Fruit fly (Drosophila melanogaster) Kc167 (cell line): Measurements from ENCODE around the gene CG12477.
A peak's percentile ranks its signal among the peaks of the same experiment; 100 is the strongest.

Experiments
- Myc ChIP-seq: fragments of >200 bp; optimal IDR thresholded peaks from 2 replicates; lab custom pipeline; 2017; ENCODE audit warnings: missing external identifiers
- Sin3A ChIP-seq: fragments of >200 bp; optimal IDR thresholded peaks from 2 replicates; lab custom pipeline; 2018; ENCODE audit warnings: missing external identifiers
- h ChIP-seq: fragments of >200 bp; optimal IDR thresholded peaks from 3 replicates; lab custom pipeline; 2018; ENCODE audit warnings: missing external identifiers
- insv ChIP-seq: fragments of >200 bp; optimal IDR thresholded peaks from 3 replicates; lab custom pipeline; 2018; ENCODE audit warnings: missing external identifiers
- psq ChIP-seq: fragments of >200 bp; optimal IDR thresholded peaks from 2 replicates; lab custom pipeline; 2017; ENCODE audit warnings: missing external identifiers
- ttk ChIP-seq: sonication (Bioruptor generic); optimal IDR thresholded peaks from 2 replicates; lab custom pipeline; 2017; ENCODE audit warnings: missing external identifiers

CG12477 gene

DNA sequence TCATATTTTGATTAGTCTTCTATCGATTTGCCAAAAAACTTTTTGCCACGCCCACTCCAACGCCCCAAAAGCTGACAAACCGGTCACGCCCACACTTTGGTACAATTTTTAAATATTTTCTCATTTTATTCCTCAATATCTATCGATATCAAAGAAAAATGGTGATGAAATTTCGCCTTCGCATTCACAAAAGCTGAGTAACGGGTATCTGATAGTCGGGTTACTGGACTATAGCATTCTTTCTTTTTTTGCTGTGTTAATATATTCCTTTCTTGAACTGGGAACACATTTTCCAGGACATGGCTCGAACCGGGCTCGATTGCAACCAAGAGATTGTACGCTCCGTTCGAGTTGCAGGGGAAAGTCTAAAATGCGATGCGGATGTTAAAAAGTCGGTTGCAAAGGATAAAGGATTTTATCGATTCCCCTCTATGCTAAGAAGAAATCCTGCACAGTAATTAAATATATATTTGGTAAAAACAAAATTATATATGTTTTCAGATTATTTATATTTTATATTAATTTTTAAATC, 19.9 kb upstream of the CG12477 start:
- TF ChIP-seq psq (lab: Kevin White, UChicago) (no peak), h (lab: Kevin White, UChicago) (no peak), Myc (lab: Kevin White, UChicago) (no peak), insv (lab: Kevin White, UChicago) (no peak), Sin3A (lab: Kevin White, UChicago) (no peak), ttk (no peak)

DNA sequence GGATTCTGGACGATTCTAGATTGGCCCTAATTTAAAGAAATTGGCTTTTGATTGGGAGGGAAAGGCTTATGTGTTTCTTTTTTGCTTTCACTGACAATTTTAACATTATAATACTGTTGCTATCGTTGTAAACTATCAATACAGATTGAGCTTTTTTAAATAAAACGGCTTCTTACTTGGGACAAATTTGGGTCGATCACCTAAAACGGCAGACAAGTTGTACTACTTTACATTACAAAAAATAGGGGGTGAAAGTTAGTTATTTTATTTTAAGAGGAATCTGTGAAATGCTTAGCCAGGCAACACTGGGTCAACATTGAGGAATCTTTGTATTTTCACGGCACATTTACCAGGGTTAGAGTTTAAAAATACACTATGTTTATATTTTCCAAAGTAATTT, 24.8 kb downstream of the CG12477 start, which contains the start of gene Dic4:
Gene Dic4, minus strand, starts transcription at position 101 of the 400 bp plus-strand sequence.
- TF ChIP-seq Myc (lab: Kevin White, UChicago) (no peak), psq (lab: Kevin White, UChicago) (no peak), insv (lab: Kevin White, UChicago) (no peak), ttk (no peak), Sin3A (lab: Kevin White, UChicago) (no peak), h (lab: Kevin White, UChicago) (no peak)

DNA sequence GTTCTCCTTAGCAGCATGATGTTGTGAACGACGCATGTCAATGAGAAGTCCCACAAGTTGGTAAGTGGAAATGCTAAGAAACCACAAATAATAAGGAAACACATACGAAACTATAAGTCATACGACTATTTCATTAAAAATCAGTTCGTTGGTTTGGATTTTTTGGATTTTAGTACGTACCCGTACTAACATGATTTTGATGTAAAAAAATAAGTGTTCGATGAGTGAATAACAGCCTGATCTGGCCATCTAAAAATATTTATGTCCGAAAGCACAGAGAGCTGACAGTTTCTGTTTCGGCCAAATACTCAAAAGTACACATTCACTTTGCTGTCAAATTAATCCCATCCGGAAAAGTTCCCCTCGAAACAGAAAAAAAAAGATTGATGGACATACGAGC, 29.2 kb downstream of the CG12477 start, which contains the start of gene CG6893:
Gene CG6893, plus strand, starts transcription at position 301 of the 400 bp plus-strand sequence.
- no peak for TF ChIP-seq Myc (lab: Kevin White, UChicago)
- TF ChIP-seq ttk: no peak
- TF ChIP-seq insv (lab: Kevin White, UChicago): no peak
- TF ChIP-seq h (lab: Kevin White, UChicago): no peak
- no peak for TF ChIP-seq psq (lab: Kevin White, UChicago)
- no peak for TF ChIP-seq Sin3A (lab: Kevin White, UChicago)

DNA sequence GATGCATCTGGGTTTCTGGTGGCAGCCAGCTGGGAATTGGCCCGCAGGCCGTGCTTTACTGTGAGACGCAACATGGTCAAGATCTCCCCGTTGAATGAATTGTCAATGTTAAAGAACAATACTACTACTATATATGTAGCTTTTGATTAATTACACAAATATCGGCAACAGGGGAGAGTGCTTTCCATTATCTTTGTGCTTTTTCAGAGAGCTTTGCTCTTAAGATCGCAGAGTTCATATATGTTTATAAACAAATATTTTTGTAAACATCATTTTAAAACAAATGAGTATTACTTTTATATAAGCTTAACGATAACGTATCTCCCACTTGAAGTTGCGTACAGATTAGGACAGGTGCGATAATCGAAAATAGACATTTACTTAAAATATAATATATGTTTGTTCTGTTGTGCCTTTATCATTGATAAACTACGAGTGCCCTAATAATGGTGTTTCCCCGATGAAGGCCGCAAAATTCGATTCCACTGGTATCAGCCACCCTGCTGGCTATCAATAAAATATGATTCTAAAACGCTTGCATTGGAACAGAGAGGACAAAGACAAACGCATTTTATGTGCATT, 36.8 kb downstream of the CG12477 start, which contains the start of gene Cyp12c1:
Gene Cyp12c1, minus strand, starts transcription at position 100 of the 582 bp plus-strand sequence.
- TF ChIP-seq Sin3A (lab: Kevin White, UChicago) (no peak), insv (lab: Kevin White, UChicago) (no peak), Myc (lab: Kevin White, UChicago) (no peak), ttk (no peak), psq (lab: Kevin White, UChicago) (no peak), h (lab: Kevin White, UChicago) (no peak)

DNA sequence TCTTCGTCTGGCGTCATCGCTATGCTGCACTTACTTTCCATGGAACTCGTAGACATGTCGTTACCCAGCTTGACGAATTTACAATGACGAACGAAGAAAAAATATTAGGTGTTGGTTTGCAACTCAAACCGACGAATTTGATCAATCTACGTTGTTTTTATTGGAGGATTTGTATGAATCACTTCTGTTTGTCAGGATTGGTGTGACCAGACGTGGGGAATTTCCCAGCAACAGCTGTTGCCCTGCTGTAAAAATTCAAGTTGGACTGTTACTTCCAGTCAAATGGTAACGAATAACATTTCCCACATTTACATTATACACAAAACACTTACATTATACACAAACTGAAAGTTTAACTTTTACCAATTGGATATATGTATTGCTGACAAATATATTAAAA, 39.2 kb downstream of the CG12477 start, which contains the start of gene Chmp1:
Gene Chmp1, minus strand, starts transcription at position 216 of the 400 bp plus-strand sequence.
- no peak for TF ChIP-seq h (lab: Kevin White, UChicago)
- TF ChIP-seq Sin3A (lab: Kevin White, UChicago): no peak

DNA sequence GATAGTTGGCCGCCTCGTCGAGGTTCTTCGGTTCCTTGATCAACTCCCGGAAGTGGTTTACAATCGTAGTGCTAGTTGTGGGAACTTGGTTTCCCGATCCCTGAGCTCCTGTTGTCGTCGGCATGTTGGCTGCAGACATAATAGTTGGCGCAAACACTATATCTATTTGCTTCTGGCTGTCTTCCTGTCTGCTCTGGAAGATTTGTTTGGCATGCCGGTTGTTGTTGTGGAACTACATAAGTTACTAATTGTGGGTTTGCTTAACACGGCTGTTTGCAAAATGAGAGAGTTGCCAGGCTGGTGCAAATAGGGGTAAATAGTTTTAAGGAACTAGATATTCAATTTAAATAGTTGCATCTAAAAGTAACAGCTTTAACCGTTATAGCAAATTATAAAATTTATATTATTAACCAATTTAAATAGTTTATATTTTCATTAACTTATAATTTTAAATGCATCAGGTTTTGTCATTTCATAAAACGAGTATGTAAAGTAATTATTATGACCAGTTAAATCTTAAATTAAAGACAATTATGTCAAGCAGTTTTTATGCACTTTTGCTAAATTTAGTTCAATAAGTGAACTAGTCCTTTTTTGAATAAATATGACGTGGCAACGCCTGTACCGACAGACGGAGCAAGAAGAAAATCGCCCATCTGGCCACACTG, 41.4 kb downstream of the CG12477 start, which contains the start of the genes Sgf11 and CG32202:
Gene Sgf11, minus strand, starts transcription at position 287 of the 668 bp plus-strand sequence.
Gene CG32202, plus strand, starts transcription at position 635 of the 668 bp plus-strand sequence.
- TF ChIP-seq ttk: no peak
- no peak for TF ChIP-seq Myc (lab: Kevin White, UChicago)
- no peak for TF ChIP-seq h (lab: Kevin White, UChicago)
- TF ChIP-seq psq (lab: Kevin White, UChicago): no peak
- TF ChIP-seq insv (lab: Kevin White, UChicago): no peak
- no peak for TF ChIP-seq Sin3A (lab: Kevin White, UChicago)

DNA sequence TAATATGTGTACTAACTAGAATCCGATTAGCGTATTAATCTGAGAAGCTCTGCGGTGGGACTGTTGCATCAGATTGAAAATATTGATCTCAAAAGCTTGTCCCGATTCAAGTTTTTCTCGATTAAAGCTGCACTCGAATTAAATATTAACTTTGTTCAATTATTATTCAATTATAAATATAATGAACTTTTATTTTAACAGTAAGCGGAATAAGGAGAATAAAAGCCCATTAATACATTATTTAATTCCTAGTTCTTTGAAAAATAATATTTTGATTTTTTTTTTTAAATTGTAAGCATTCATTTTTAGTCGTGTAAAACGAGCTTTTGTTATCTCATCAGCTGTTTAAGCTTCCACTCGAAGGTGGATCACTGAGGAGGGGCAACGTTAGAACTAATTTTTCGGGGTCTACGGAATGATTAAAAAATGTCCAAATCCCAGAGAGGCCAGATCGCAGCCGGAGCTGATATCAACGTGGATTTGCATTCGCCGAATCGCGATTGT, 47.7 kb downstream of the CG12477 start, which contains the start of the genes GNBP2 and GNBP1:
Gene GNBP2, minus strand, starts transcription at position 51 of the 504 bp plus-strand sequence.
Gene GNBP1, plus strand, starts transcription at position 438 of the 504 bp plus-strand sequence.
- no peak for TF ChIP-seq psq (lab: Kevin White, UChicago)
- TF ChIP-seq ttk: no peak
- no peak for TF ChIP-seq h (lab: Kevin White, UChicago)
- no peak for TF ChIP-seq Myc (lab: Kevin White, UChicago)

DNA sequence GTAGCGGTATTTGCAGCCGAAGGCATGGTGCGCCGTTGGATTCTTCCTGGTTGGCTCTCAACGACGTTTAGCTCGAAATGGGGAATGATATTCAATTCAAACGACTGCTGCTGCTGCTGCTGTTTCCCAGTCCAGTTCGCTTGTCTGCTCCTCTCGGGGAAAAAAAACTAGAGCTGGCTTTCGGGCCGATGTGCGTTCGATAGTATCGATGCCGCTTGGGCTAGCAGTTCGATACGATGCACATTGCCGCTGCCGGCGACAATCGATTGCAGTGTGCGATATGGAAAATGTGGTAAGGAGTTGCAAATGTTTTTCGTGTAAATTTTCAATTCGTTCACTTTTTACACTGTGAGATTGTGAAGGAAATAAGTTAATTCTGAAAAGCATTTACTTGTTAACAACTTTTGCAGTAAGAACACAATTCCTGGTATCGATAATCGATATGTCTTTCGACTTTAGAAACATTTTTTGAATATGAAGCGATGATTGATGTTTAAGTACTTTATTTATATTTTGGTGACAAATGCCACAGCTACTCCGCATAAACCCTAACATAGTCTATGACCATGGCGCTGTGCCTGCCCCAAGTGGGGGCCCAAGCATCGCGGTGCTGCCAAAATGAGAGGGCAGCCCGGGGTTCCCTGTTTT, 50.0 kb downstream of the CG12477 start, which contains the start of gene Capr:
Gene Capr, minus strand, starts transcription at position 339 of the 648 bp plus-strand sequence.
- TF ChIP-seq Sin3A (lab: Kevin White, UChicago): peak; percentile 83
- TF ChIP-seq Myc (lab: Kevin White, UChicago): no peak
- no peak for TF ChIP-seq ttk

DNA sequence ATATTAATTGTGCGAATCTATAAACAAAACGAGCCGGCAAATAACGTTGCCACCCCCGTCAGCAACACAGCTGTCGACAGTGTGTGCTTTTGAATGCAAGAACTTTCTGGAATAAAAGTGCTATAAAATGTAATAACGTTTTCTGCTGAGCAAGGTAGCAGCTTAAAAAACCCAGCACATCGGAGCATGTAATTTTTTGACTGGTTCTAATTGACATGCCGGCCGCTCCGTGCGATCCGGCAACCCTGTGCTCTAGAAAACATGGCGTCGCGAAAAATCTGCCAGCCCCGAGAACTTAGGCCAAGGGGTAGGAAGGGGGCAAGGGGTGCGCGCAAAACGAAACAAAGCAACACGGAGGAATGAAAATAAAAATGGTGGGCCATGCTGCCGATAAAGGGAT, 50.9 kb downstream of the CG12477 start:
- TF ChIP-seq insv (lab: Kevin White, UChicago): no peak
- no peak for TF ChIP-seq h (lab: Kevin White, UChicago)
- no peak for TF ChIP-seq psq (lab: Kevin White, UChicago)
- no peak for TF ChIP-seq Myc (lab: Kevin White, UChicago)
- TF ChIP-seq ttk: no peak
- no peak for TF ChIP-seq Sin3A (lab: Kevin White, UChicago)
